Worm (Caenorhabditis elegans) whole organism, early embryonic: Measurements from ENCODE around the gene T28A11.13.

Experiments used
- B0310.2 ChIP-seq: sonication (generic microtip); optimal IDR thresholded peaks from 2 replicates; lab custom pipeline; 2016; ENCODE audit warnings: mild to moderate bottlenecking, missing genetic modification characterization, missing compliant biosample characterization
- F13C5.2 ChIP-seq: sonication (generic microtip); optimal IDR thresholded peaks from 2 replicates; lab custom pipeline; 2017; ENCODE audit warnings: mild to moderate bottlenecking, missing genetic modification characterization, inconsistent platforms, missing compliant biosample characterization
- aly-1 ChIP-seq: sonication (generic microtip); optimal IDR thresholded peaks from 2 replicates; lab custom pipeline; 2016; ENCODE audit warnings: missing genetic modification characterization, missing compliant biosample characterization
- ama-1 ChIP-seq: fragments of 150-350 bp; optimal IDR thresholded peaks from 2 replicates; lab custom pipeline; 2014
- ceh-13 ChIP-seq: fragments of 200-800 bp; sonication (Bioruptor generic); optimal IDR thresholded peaks from 2 replicates; lab custom pipeline; 2018; ENCODE audit warnings: mild to moderate bottlenecking, missing genetic modification characterization, missing compliant biosample characterization
- ets-7 ChIP-seq: sonication (generic microtip); optimal IDR thresholded peaks from 2 replicates; lab custom pipeline; 2016; ENCODE audit warnings: missing genotype, missing genetic modification characterization, missing compliant biosample characterization
- flt-1 ChIP-seq: fragments of 200-800 bp; sonication (Bioruptor generic); IDR thresholded peaks from 2 replicates; pipeline ENCODE4 v1.3.6; 2022; ENCODE audit warnings: missing genetic modification characterization, missing compliant biosample characterization
- hmbx-1 ChIP-seq: sonication (generic microtip); optimal IDR thresholded peaks from 2 replicates; lab custom pipeline; 2016; ENCODE audit warnings: mild to moderate bottlenecking, missing genetic modification characterization, missing compliant biosample characterization
- hnd-1 ChIP-seq: sonication (generic microtip); optimal IDR thresholded peaks from 2 replicates; lab custom pipeline; 2016; ENCODE audit warnings: missing genetic modification characterization, missing compliant biosample characterization
- sea-1 ChIP-seq: fragments of 200-800 bp; sonication (Bioruptor generic); conservative IDR thresholded peaks from 2 replicates; pipeline ENCODE4 v1.3.6; 2022; ENCODE audit warnings: missing genetic modification characterization, missing compliant biosample characterization
- tbx-11 ChIP-seq: fragments of 200-800 bp; sonication (Bioruptor generic); IDR thresholded peaks from 2 replicates; pipeline ENCODE4 v1.3.6; 2022; ENCODE audit warnings: missing genetic modification characterization, missing compliant biosample characterization
- tbx-37 ChIP-seq: fragments of 200-800 bp; sonication (Bioruptor generic); conservative IDR thresholded peaks from 2 replicates; pipeline ENCODE4 v1.3.6; 2022; ENCODE audit warnings: missing genetic modification reagents, missing genetic modification characterization, missing compliant biosample characterization

DNA sequence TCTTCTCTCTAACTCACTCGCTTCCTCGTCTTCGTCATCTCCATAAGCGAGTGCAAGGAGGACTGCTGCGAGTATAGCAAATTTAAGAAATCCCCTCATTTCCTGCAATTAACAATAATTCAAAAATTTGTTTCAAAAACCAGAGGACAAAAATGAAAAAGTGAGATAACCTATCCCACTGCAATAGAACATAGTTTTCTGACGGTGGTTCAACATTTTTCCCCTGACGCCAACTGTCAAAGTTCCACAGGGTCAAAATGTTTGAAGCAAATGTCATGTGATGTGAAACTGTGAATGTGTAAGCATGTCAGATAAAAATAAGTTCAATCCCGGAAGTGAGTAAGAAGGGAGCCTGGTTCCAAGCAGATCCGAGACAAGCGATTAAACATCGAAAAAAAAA is 19.4 kb upstream of the T28A11.13 start, which contains the start of gene T28A11.19:
- no peak for TF ChIP-seq ama-1 (lab: Kevin White, UChicago)
- no peak for TF ChIP-seq hmbx-1 (tag; lab: Kevin White, UChicago)
- TF ChIP-seq tbx-37 (GFP tag; lab: Robert Waterston, UW): no peak
- TF ChIP-seq hnd-1 (tag; lab: Kevin White, UChicago): no peak
- TF ChIP-seq F13C5.2: no peak
- no peak for TF ChIP-seq sea-1 (GFP tag; lab: Robert Waterston, UW)
- TF ChIP-seq flt-1 (GFP tag; lab: Robert Waterston, UW): no peak
- no peak for TF ChIP-seq ets-7 (tag; lab: Kevin White, UChicago)
- no peak for TF ChIP-seq tbx-11 (GFP tag; lab: Robert Waterston, UW)
- TF ChIP-seq ceh-13 (GFP tag; lab: Kevin White, UChicago): no peak
- TF ChIP-seq B0310.2 (tag; lab: Kevin White, UChicago): no peak
- no peak for TF ChIP-seq aly-1
